Fruit fly (Drosophila melanogaster) whole organism, embryonic: ENCODE measurements around the gene Sec13.

Source experiments
- ATbp ChIP-seq: fragments of 200-800 bp; sonication (Bioruptor generic); optimal IDR thresholded peaks from 2 replicates; lab custom pipeline; 2017; ENCODE audit warnings: missing biosample characterization, mild to moderate bottlenecking, missing genetic modification characterization, missing genetic modification reagents
- CG11398 ChIP-seq: fragments of 200-800 bp; sonication (Bioruptor generic); optimal IDR thresholded peaks from 2 replicates; lab custom pipeline; 2016; ENCODE audit warnings: missing biosample characterization, missing genetic modification characterization
- CG11504 ChIP-seq: fragments of 200-800 bp; sonication (Bioruptor generic); optimal IDR thresholded peaks from 3 replicates; lab custom pipeline; 2019; ENCODE audit warnings: missing biosample characterization, mild to moderate bottlenecking, missing genetic modification characterization, moderate library complexity
- CG12236 ChIP-seq: fragments of 200-800 bp; sonication (Bioruptor generic); optimal IDR thresholded peaks from 2 replicates; lab custom pipeline; 2016; ENCODE audit warnings: missing biosample characterization, missing genetic modification characterization
- CG12391 ChIP-seq: fragments of 200-800 bp; sonication (Bioruptor generic); optimal IDR thresholded peaks from 3 replicates; lab custom pipeline; 2018; ENCODE audit warnings: missing biosample characterization, mild to moderate bottlenecking, missing genetic modification characterization, moderate library complexity
- CG15269 ChIP-seq: fragments of 200-800 bp; sonication (Bioruptor generic); optimal IDR thresholded peaks from 2 replicates; lab custom pipeline; 2018; ENCODE audit warnings: missing biosample characterization, mild to moderate bottlenecking, missing genetic modification characterization, moderate library complexity
- CG16815 ChIP-seq: fragments of 200-800 bp; sonication (Bioruptor generic); optimal IDR thresholded peaks from 3 replicates; lab custom pipeline; 2017; ENCODE audit warnings: missing biosample characterization, mild to moderate bottlenecking, missing genetic modification characterization
- CG2129 ChIP-seq: fragments of 200-800 bp; sonication (Bioruptor generic); IDR thresholded peaks from 2 replicates; pipeline ENCODE4 v1.3.6; 2022; ENCODE audit warnings: missing biosample characterization, missing genetic modification characterization; ENCODE audit not compliant: partially characterized antibody
- CG30403 ChIP-seq: fragments of 200-800 bp; sonication (Bioruptor generic); optimal IDR thresholded peaks from 3 replicates; lab custom pipeline; 2016; ENCODE audit warnings: missing biosample characterization, missing genetic modification characterization
- CG31365 ChIP-seq: fragments of 200-800 bp; sonication (Bioruptor generic); optimal IDR thresholded peaks from 2 replicates; lab custom pipeline; 2018; ENCODE audit warnings: missing biosample characterization, mild to moderate bottlenecking, missing genetic modification characterization
- CG3726 ChIP-seq: fragments of 200-800 bp; sonication (Bioruptor generic); IDR thresholded peaks from 3 replicates; pipeline ENCODE4, ENCODE4 v1.3.6; 2022; ENCODE audit warnings: missing biosample characterization, missing genetic modification characterization
- CG3838 ChIP-seq: fragments of 200-800 bp; sonication (Bioruptor generic); optimal IDR thresholded peaks from 3 replicates; lab custom pipeline; 2016; ENCODE audit warnings: missing biosample characterization, missing genetic modification characterization
- CG4328 ChIP-seq: fragments of 200-800 bp; sonication (Bioruptor generic); optimal IDR thresholded peaks from 3 replicates; lab custom pipeline; 2017; ENCODE audit warnings: missing biosample characterization, missing genetic modification reagents, missing genetic modification characterization
- CG4404 ChIP-seq: fragments of 200-800 bp; sonication (Bioruptor generic); IDR thresholded peaks from 2 replicates; pipeline ENCODE4 v1.3.6; 2022; ENCODE audit warnings: missing biosample characterization, missing genetic modification characterization
- CG6272 ChIP-seq: fragments of 200-800 bp; sonication (Bioruptor generic); IDR thresholded peaks from 2 replicates; pipeline ENCODE4 v1.3.6; 2022; ENCODE audit warnings: missing biosample characterization, missing genetic modification characterization
- CG6654 ChIP-seq: fragments of 200-800 bp; sonication (Bioruptor generic); optimal IDR thresholded peaks from 2 replicates; lab custom pipeline; 2017; ENCODE audit warnings: missing biosample characterization, mild to moderate bottlenecking, missing genetic modification characterization
- CG6765 ChIP-seq: fragments of 200-800 bp; sonication (Bioruptor generic); optimal IDR thresholded peaks from 3 replicates; lab custom pipeline; 2017; ENCODE audit warnings: missing biosample characterization, mild to moderate bottlenecking, missing genetic modification characterization
- CG8290 ChIP-seq, 3 experiments: fragments of 200-800 bp; sonication (Bioruptor generic); optimal IDR thresholded peaks; 2 replicates each; lab custom pipeline; 2016 to 2019; ENCODE audit warnings: missing biosample characterization in 3 of 3, missing genetic modification characterization in 3 of 3, mild to moderate bottlenecking in 2 of 3, moderate library complexity in 1 of 3
- CG8924 ChIP-seq: fragments of 200-800 bp; optimal IDR thresholded peaks from 3 replicates; lab custom pipeline; 2019; ENCODE audit warnings: missing biosample characterization, mild to moderate bottlenecking, missing genetic modification characterization, moderate library complexity
- CG9215 ChIP-seq: fragments of 200-800 bp; sonication (Bioruptor generic); IDR thresholded peaks from 2 replicates; pipeline ENCODE4 v1.3.6; 2022; ENCODE audit warnings: missing biosample characterization, missing genetic modification characterization
- CG9727 ChIP-seq: fragments of 200-800 bp; sonication (Bioruptor generic); optimal IDR thresholded peaks from 3 replicates; lab custom pipeline; 2017; ENCODE audit warnings: missing biosample characterization, mild to moderate bottlenecking, missing genetic modification characterization
- Chrac-16 ChIP-seq: fragments of 200-800 bp; sonication (Bioruptor generic); optimal IDR thresholded peaks from 3 replicates; lab custom pipeline; 2016; ENCODE audit warnings: missing biosample characterization, missing genetic modification characterization
- Dip2 ChIP-seq: fragments of 200-800 bp; sonication (Bioruptor generic); IDR thresholded peaks from 2 replicates; pipeline ENCODE4 v1.3.6; 2022; ENCODE audit warnings: missing biosample characterization, missing genetic modification characterization
- Fer1 ChIP-seq: fragments of 200-800 bp; sonication (Bioruptor generic); optimal IDR thresholded peaks from 2 replicates; lab custom pipeline; 2017; ENCODE audit warnings: missing biosample characterization, mild to moderate bottlenecking, missing genetic modification characterization
- Fer3 ChIP-seq: fragments of 200-800 bp; sonication (Bioruptor generic); optimal IDR thresholded peaks from 2 replicates; lab custom pipeline; 2018; ENCODE audit warnings: missing biosample characterization, mild to moderate bottlenecking, missing genetic modification characterization, moderate library complexity
- H2.0 ChIP-seq: fragments of 200-800 bp; sonication (Bioruptor generic); IDR thresholded peaks from 2 replicates; pipeline ENCODE4 v1.3.6; 2022; ENCODE audit warnings: missing biosample characterization, missing genetic modification characterization
- HLH3B ChIP-seq: fragments of 200-800 bp; sonication (Bioruptor generic); IDR thresholded peaks from 2 replicates; pipeline ENCODE4 v1.3.6; 2022; ENCODE audit warnings: missing biosample characterization, missing genetic modification characterization
- Hand ChIP-seq: fragments of 200-800 bp; sonication (Bioruptor generic); optimal IDR thresholded peaks from 2 replicates; lab custom pipeline; 2017; ENCODE audit warnings: mild to moderate bottlenecking, missing biosample characterization, missing genetic modification reagents, missing genetic modification characterization
- Hmr ChIP-seq: fragments of 200-800 bp; sonication (Bioruptor generic); optimal IDR thresholded peaks from 3 replicates; lab custom pipeline; 2017; ENCODE audit warnings: mild to moderate bottlenecking, missing biosample characterization, missing genetic modification reagents, missing genetic modification characterization
- Hr78 ChIP-seq, 2 experiments: fragments of 200-800 bp in 1 of 2; fragments of >200 bp in 1 of 2; sonication (Bioruptor generic) in 1 of 2; optimal IDR thresholded peaks; 2 replicates each; lab custom pipeline; 2017 to 2019; ENCODE audit warnings: missing biosample characterization in 2 of 2, missing genetic modification characterization in 2 of 2, mild to moderate bottlenecking in 1 of 2, moderate library complexity in 1 of 2
- Lhr ChIP-seq: fragments of 200-800 bp; sonication (Bioruptor generic); optimal IDR thresholded peaks from 3 replicates; lab custom pipeline; 2017; ENCODE audit warnings: mild to moderate bottlenecking, missing biosample characterization, missing genetic modification reagents, missing genetic modification characterization
- NfI ChIP-seq: fragments of 200-800 bp; sonication (Bioruptor generic); optimal IDR thresholded peaks from 3 replicates; lab custom pipeline; 2018; ENCODE audit warnings: missing biosample characterization, mild to moderate bottlenecking, missing genetic modification characterization, moderate library complexity
- Side ChIP-seq: fragments of 200-800 bp; sonication (Bioruptor generic); optimal IDR thresholded peaks from 2 replicates; lab custom pipeline; 2016; ENCODE audit warnings: missing biosample characterization, missing genetic modification characterization
- Stat92E ChIP-seq, 3 experiments: fragments of >200 bp in 2 of 3; fragments of 200-800 bp in 1 of 3; sonication (Bioruptor generic) in 1 of 3; optimal IDR thresholded peaks; 2 replicates each; lab custom pipeline; 2017 to 2019; ENCODE audit warnings: missing biosample characterization in 3 of 3, missing genetic modification characterization in 3 of 3, mild to moderate bottlenecking in 1 of 3, moderate library complexity in 1 of 3
- Vsx1 ChIP-seq: fragments of 200-800 bp; sonication (Bioruptor generic); optimal IDR thresholded peaks from 2 replicates; lab custom pipeline; 2017; ENCODE audit warnings: missing biosample characterization, mild to moderate bottlenecking, missing genetic modification characterization, missing genetic modification reagents
- cg ChIP-seq: fragments of 200-800 bp; sonication (Bioruptor generic); optimal IDR thresholded peaks from 3 replicates; lab custom pipeline; 2019; ENCODE audit warnings: missing biosample characterization, mild to moderate bottlenecking, missing genetic modification characterization, moderate library complexity
- crc ChIP-seq: fragments of 200-800 bp; sonication (Bioruptor generic); optimal IDR thresholded peaks from 2 replicates; lab custom pipeline; 2016; ENCODE audit warnings: missing biosample characterization, missing genetic modification characterization
- dm ChIP-seq: fragments of 200-800 bp; sonication (Bioruptor generic); optimal IDR thresholded peaks from 3 replicates; lab custom pipeline; 2016; ENCODE audit warnings: missing biosample characterization, missing genetic modification characterization
- fd3F ChIP-seq: fragments of 200-800 bp; sonication (Bioruptor generic); optimal IDR thresholded peaks from 2 replicates; lab custom pipeline; 2018; ENCODE audit warnings: missing biosample characterization, mild to moderate bottlenecking, missing genetic modification characterization, moderate library complexity
- gt ChIP-seq: fragments of 200-800 bp; sonication (Bioruptor generic); IDR thresholded peaks from 2 replicates; pipeline ENCODE4 v1.3.6; 2022; ENCODE audit warnings: missing biosample characterization, missing genetic modification characterization
- maf-S ChIP-seq: fragments of 200-800 bp; sonication (Bioruptor generic); optimal IDR thresholded peaks from 2 replicates; lab custom pipeline; 2016; ENCODE audit warnings: missing biosample characterization, missing genetic modification characterization
- nerfin-1 ChIP-seq: fragments of 200-800 bp; sonication (Bioruptor generic); optimal IDR thresholded peaks from 3 replicates; lab custom pipeline; 2019; ENCODE audit warnings: missing biosample characterization, mild to moderate bottlenecking, missing genetic modification characterization, moderate library complexity
- nmo ChIP-seq: fragments of 200-800 bp; sonication (Bioruptor generic); optimal IDR thresholded peaks from 2 replicates; lab custom pipeline; 2018; ENCODE audit warnings: missing biosample characterization, mild to moderate bottlenecking, missing genetic modification characterization, moderate library complexity
- row ChIP-seq: fragments of 200-800 bp; sonication (Bioruptor generic); IDR thresholded peaks from 3 replicates; pipeline ENCODE4 v1.3.6; 2022; ENCODE audit warnings: missing biosample characterization, missing genetic modification characterization
- sens ChIP-seq: fragments of 200-800 bp; sonication (Bioruptor generic); peaks from one replicate; lab custom pipeline; 2016; ENCODE audit warnings: missing biosample characterization, missing genetic modification characterization
- sisA ChIP-seq: fragments of 200-800 bp; sonication (Bioruptor generic); IDR thresholded peaks from 2 replicates; pipeline ENCODE4 v1.3.6; 2022; ENCODE audit warnings: missing biosample characterization, missing genetic modification characterization
- trem ChIP-seq: fragments of 200-800 bp; optimal IDR thresholded peaks from 3 replicates; lab custom pipeline; 2019; ENCODE audit warnings: missing biosample characterization, mild to moderate bottlenecking, missing genetic modification characterization, moderate library complexity
- twi ChIP-seq: fragments of 200-800 bp; optimal IDR thresholded peaks from 2 replicates; lab custom pipeline; 2019; ENCODE audit warnings: missing biosample characterization, mild to moderate bottlenecking, missing genetic modification characterization, moderate library complexity

Gene Sec13

dm6 chr3R:23332535-23333333, 23.3 kb upstream of the Sec13 start (continued):
- peak; percentile 28 for TF ChIP-seq Side (GFP tag; lab: Kevin White, UChicago)
- peak; percentile 30 for TF ChIP-seq CG6654 (GFP tag; lab: Kevin White, UChicago)
- peak; percentile 57 for TF ChIP-seq CG8924 (tag; lab: Kevin White, UChicago)
- TF ChIP-seq CG4404 (GFP tag; lab: Robert Waterston, UW), result no peak
- TF ChIP-seq Hand (GFP tag; lab: Kevin White, UChicago), result peak; percentile 26
- TF ChIP-seq CG9215, result 0 out of 2 replicates have a peak, but pooled peaks have one; percentile 5
- peak; percentile 71 for TF ChIP-seq cg (GFP tag; lab: Kevin White, UChicago)
- peak; percentile 95 for TF ChIP-seq sens (GFP tag; lab: Kevin White, UChicago)
- TF ChIP-seq nmo (GFP tag; lab: Kevin White, UChicago), result peak; percentile 72
- TF ChIP-seq CG11504, result peak; percentile 76
- peak; percentile 1 for TF ChIP-seq CG4328
- TF ChIP-seq CG12236 (GFP tag; lab: Kevin White, UChicago), result peak; percentile 32
- no peak for TF ChIP-seq NfI (GFP tag; lab: Kevin White, UChicago)
- no peak for TF ChIP-seq sisA (GFP tag; lab: Robert Waterston, UW)
- TF ChIP-seq CG12391, result peak; percentile 65
- TF ChIP-seq dm (GFP tag; lab: Kevin White, UChicago), result no peak
- peak; percentile 50 for TF ChIP-seq trem
- TF ChIP-seq gt, result 0 out of 2 replicates have a peak, but pooled peaks have one; percentile 11
- no peak for TF ChIP-seq CG6272 (GFP tag; lab: Robert Waterston, UW)
- no peak for TF ChIP-seq H2.0
- peak; percentile 39; the same call in 1 of the 2 replicates for TF ChIP-seq HLH3B (GFP tag; lab: Robert Waterston, UW)
- no peak for TF ChIP-seq maf-S (GFP tag; lab: Kevin White, UChicago)
- TF ChIP-seq ATbp (GFP tag; lab: Kevin White, UChicago), result peak; percentile 48
- peak; percentile 55 for TF ChIP-seq Hmr (GFP tag; lab: Kevin White, UChicago)
- no peak; the same call in 2 of the 3 replicates for TF ChIP-seq row (GFP tag; lab: Robert Waterston, UW)
- TF ChIP-seq nerfin-1 (tag; lab: Kevin White, UChicago), result peak; percentile 50
- TF ChIP-seq Chrac-16 (GFP tag; lab: Kevin White, UChicago), result peak; percentile 38
- TF ChIP-seq CG11398 (GFP tag; lab: Kevin White, UChicago), result peak; percentile 25
- no peak for TF ChIP-seq CG6765 (GFP tag; lab: Kevin White, UChicago)
- no peak for TF ChIP-seq CG16815 (GFP tag; lab: Kevin White, UChicago)
- TF ChIP-seq CG3838 (GFP tag; lab: Kevin White, UChicago), result no peak
- TF ChIP-seq Dip2 (GFP tag; lab: Robert Waterston, UW), result no peak
- peak; percentile 70 for TF ChIP-seq CG9727 (GFP tag; lab: Kevin White, UChicago)
- peak; percentile 62 for TF ChIP-seq Fer3 (tag; lab: Kevin White, UChicago)
- peak; percentile 67 for TF ChIP-seq CG30403 (GFP tag; lab: Kevin White, UChicago)
- TF ChIP-seq fd3F, result peak; percentile 28
- TF ChIP-seq Vsx1, result peak; percentile 5
- TF ChIP-seq Lhr, result no peak
- TF ChIP-seq CG3726, result no peak
- peak; percentile 60 for TF ChIP-seq Fer1 (GFP tag; lab: Kevin White, UChicago)
- no peak for TF ChIP-seq Hr78 (GFP tag; optimal IDR thresholded peaks at IDR 0.05; lab: Kevin White, UChicago)
- no peak for TF ChIP-seq twi (tag; lab: Kevin White, UChicago)
- TF ChIP-seq CG31365 (tag; lab: Kevin White, UChicago), result no peak
- no peak for TF ChIP-seq CG2129 (GFP tag; lab: Robert Waterston, UW)
- no peak for TF ChIP-seq Stat92E (GFP tag; optimal IDR thresholded peaks at IDR 0.05; lab: Kevin White, UChicago)
- no peak for TF ChIP-seq CG8290 (GFP tag; optimal IDR thresholded peaks at IDR 0.05; lab: Kevin White, UChicago)
- peak in 1 of 2 experiments; percentile 58 for TF ChIP-seq CG8290 (tag; optimal IDR thresholded peaks at IDR 0.05; lab: Kevin White, UChicago)
- TF ChIP-seq CG15269 (tag; lab: Kevin White, UChicago), result peak; percentile 39
- peak; percentile 11 for TF ChIP-seq crc (GFP tag; lab: Kevin White, UChicago)
